Fruit fly (Drosophila melanogaster) whole organism, embryonic: ENCODE measurements around the gene Osi17.

Source experiments
- CG10147 ChIP-seq: fragments of 200-800 bp; sonication (Bioruptor generic); optimal IDR thresholded peaks from 2 replicates; lab custom pipeline; 2019; ENCODE audit warnings: missing biosample characterization, mild to moderate bottlenecking, missing genetic modification characterization, moderate library complexity
- CG11093 ChIP-seq: fragments of 200-800 bp; sonication (Bioruptor generic); IDR thresholded peaks from 3 replicates; pipeline ENCODE4 v1.3.6; 2022; ENCODE audit warnings: missing biosample characterization, missing genetic modification characterization
- CG11398 ChIP-seq: fragments of 200-800 bp; sonication (Bioruptor generic); optimal IDR thresholded peaks from 2 replicates; lab custom pipeline; 2016; ENCODE audit warnings: missing biosample characterization, missing genetic modification characterization
- CG11723 ChIP-seq: fragments of 200-800 bp; sonication (Bioruptor generic); optimal IDR thresholded peaks from 2 replicates; lab custom pipeline; 2017; ENCODE audit warnings: missing biosample characterization, mild to moderate bottlenecking, missing genetic modification characterization
- CG12236 ChIP-seq: fragments of 200-800 bp; sonication (Bioruptor generic); optimal IDR thresholded peaks from 2 replicates; lab custom pipeline; 2016; ENCODE audit warnings: missing biosample characterization, missing genetic modification characterization
- CG14710 ChIP-seq: fragments of 200-800 bp; sonication (Bioruptor generic); optimal IDR thresholded peaks from 3 replicates; lab custom pipeline; 2019; ENCODE audit warnings: missing biosample characterization, mild to moderate bottlenecking, missing genetic modification characterization, moderate library complexity
- CG15073 ChIP-seq: fragments of 200-800 bp; sonication (Bioruptor generic); optimal IDR thresholded peaks from 2 replicates; lab custom pipeline; 2016; ENCODE audit warnings: missing biosample characterization, missing genetic modification characterization
- CG15601 ChIP-seq: fragments of 200-800 bp; sonication (Bioruptor generic); optimal IDR thresholded peaks from 3 replicates; lab custom pipeline; 2019; ENCODE audit warnings: missing biosample characterization, mild to moderate bottlenecking, missing genetic modification characterization, moderate library complexity
- CG17359 ChIP-seq: fragments of 200-800 bp; sonication (Bioruptor generic); optimal IDR thresholded peaks from 3 replicates; lab custom pipeline; 2018; ENCODE audit warnings: missing biosample characterization, mild to moderate bottlenecking, missing genetic modification characterization, moderate library complexity
- CG17912 ChIP-seq: fragments of 200-800 bp; sonication (Bioruptor generic); optimal IDR thresholded peaks from 2 replicates; lab custom pipeline; 2018; ENCODE audit warnings: missing biosample characterization, mild to moderate bottlenecking, missing genetic modification characterization
- CG18476 ChIP-seq: fragments of 200-800 bp; sonication (Bioruptor generic); optimal IDR thresholded peaks from 2 replicates; lab custom pipeline; 2016; ENCODE audit warnings: missing biosample characterization, mild to moderate bottlenecking, missing genetic modification characterization
- CG31388 ChIP-seq: fragments of 200-800 bp; sonication (Bioruptor generic); optimal IDR thresholded peaks from 2 replicates; lab custom pipeline; 2016; ENCODE audit warnings: missing biosample characterization, missing genetic modification characterization
- CG34422 ChIP-seq: fragments of 200-800 bp; sonication (Bioruptor generic); IDR thresholded peaks from 3 replicates; pipeline ENCODE4 v1.3.6; 2022; ENCODE audit warnings: missing biosample characterization, missing genetic modification characterization
- CG3726 ChIP-seq: fragments of 200-800 bp; sonication (Bioruptor generic); IDR thresholded peaks from 3 replicates; pipeline ENCODE4, ENCODE4 v1.3.6; 2022; ENCODE audit warnings: missing biosample characterization, missing genetic modification characterization
- CG3847 ChIP-seq: fragments of 200-800 bp; sonication (Bioruptor generic); IDR thresholded peaks from 2 replicates; pipeline ENCODE4 v1.3.6; 2022; ENCODE audit warnings: missing biosample characterization, missing genetic modification characterization
- CG4424 ChIP-seq: fragments of 200-800 bp; sonication (Bioruptor generic); optimal IDR thresholded peaks from 3 replicates; lab custom pipeline; 2016; ENCODE audit warnings: missing biosample characterization, missing genetic modification characterization
- CG4707 ChIP-seq: fragments of 200-800 bp; sonication (Bioruptor generic); optimal IDR thresholded peaks from 2 replicates; lab custom pipeline; 2018; ENCODE audit warnings: missing biosample characterization, mild to moderate bottlenecking, missing genetic modification characterization, moderate library complexity
- CG7745 ChIP-seq: fragments of 200-800 bp; sonication (Bioruptor generic); optimal IDR thresholded peaks from 2 replicates; lab custom pipeline; 2018; ENCODE audit warnings: missing biosample characterization, mild to moderate bottlenecking, missing genetic modification characterization, moderate library complexity
- CG7987 ChIP-seq: fragments of 200-800 bp; sonication (Bioruptor generic); optimal IDR thresholded peaks from 2 replicates; lab custom pipeline; 2018; ENCODE audit warnings: missing biosample characterization, mild to moderate bottlenecking, missing genetic modification characterization, moderate library complexity
- Chrac-16 ChIP-seq: fragments of 200-800 bp; sonication (Bioruptor generic); optimal IDR thresholded peaks from 3 replicates; lab custom pipeline; 2016; ENCODE audit warnings: missing biosample characterization, missing genetic modification characterization
- Doc2 ChIP-seq: fragments of 200-800 bp; sonication (Bioruptor generic); IDR thresholded peaks from 2 replicates; pipeline ENCODE4 v1.3.6; 2022; ENCODE audit warnings: missing biosample characterization, missing genetic modification characterization
- Doc3 ChIP-seq: fragments of 200-800 bp; sonication (Bioruptor generic); IDR thresholded peaks from 3 replicates; pipeline ENCODE4 v1.3.6; 2022; ENCODE audit warnings: missing biosample characterization, missing genetic modification characterization; ENCODE audit not compliant: partially characterized antibody
- E2f1 ChIP-seq: fragments of 200-800 bp; sonication (Bioruptor generic); IDR thresholded peaks from 2 replicates; pipeline ENCODE4 v1.3.6; 2022; ENCODE audit warnings: missing biosample characterization, missing genetic modification characterization
- H15 ChIP-seq: fragments of 200-800 bp; sonication (Bioruptor generic); IDR thresholded peaks from 3 replicates; pipeline ENCODE4 v1.3.6; 2022; ENCODE audit warnings: missing biosample characterization, missing genetic modification characterization
- Hr39 ChIP-seq: fragments of >200 bp; optimal IDR thresholded peaks from 2 replicates; lab custom pipeline; 2017
- Meics ChIP-seq: fragments of 200-800 bp; sonication (Bioruptor generic); optimal IDR thresholded peaks from 2 replicates; lab custom pipeline; 2017; ENCODE audit warnings: missing biosample characterization, mild to moderate bottlenecking, missing genetic modification characterization
- Myb ChIP-seq: fragments of 200-800 bp; sonication (Bioruptor generic); optimal IDR thresholded peaks from 2 replicates; lab custom pipeline; 2016; ENCODE audit warnings: missing biosample characterization, missing genetic modification characterization
- Taf1 ChIP-seq: fragments of 200-800 bp; sonication (Bioruptor generic); IDR thresholded peaks from 2 replicates; pipeline ENCODE4 v1.3.6; 2022; ENCODE audit warnings: missing biosample characterization, missing genetic modification characterization
- al ChIP-seq: fragments of 200-800 bp; sonication (Bioruptor generic); IDR thresholded peaks from 2 replicates; pipeline ENCODE4 v1.3.6; 2022; ENCODE audit warnings: missing biosample characterization, missing genetic modification characterization
- bcd ChIP-seq: fragments of 200-800 bp; sonication (Bioruptor generic); optimal IDR thresholded peaks from 2 replicates; lab custom pipeline; 2017; ENCODE audit warnings: missing biosample characterization, mild to moderate bottlenecking, missing genetic modification characterization
- bsh ChIP-seq, 2 experiments: fragments of 200-800 bp; sonication (Bioruptor generic); optimal IDR thresholded peaks; 2 replicates each; lab custom pipeline; 2017 to 2018; ENCODE audit warnings: mild to moderate bottlenecking in 2 of 2, missing biosample characterization in 2 of 2, missing genetic modification characterization in 2 of 2, moderate library complexity in 1 of 2
- chif ChIP-seq, 2 experiments: fragments of 200-800 bp; sonication (Bioruptor generic); optimal IDR thresholded peaks; 3 replicates each; lab custom pipeline; 2016; ENCODE audit warnings: missing biosample characterization in 2 of 2, missing genetic modification characterization in 2 of 2
- disco-r ChIP-seq: fragments of 200-800 bp; sonication (Bioruptor generic); optimal IDR thresholded peaks from 2 replicates; lab custom pipeline; 2016; ENCODE audit warnings: missing biosample characterization, missing genetic modification characterization
- dm ChIP-seq: fragments of 200-800 bp; sonication (Bioruptor generic); optimal IDR thresholded peaks from 3 replicates; lab custom pipeline; 2016; ENCODE audit warnings: missing biosample characterization, missing genetic modification characterization
- dpn ChIP-seq, 2 experiments: fragments of 200-800 bp; sonication (Bioruptor generic); optimal IDR thresholded peaks; 3 replicates each; lab custom pipeline; 2016; ENCODE audit warnings: missing biosample characterization in 2 of 2, missing genetic modification characterization in 2 of 2
- ems ChIP-seq: fragments of 200-800 bp; sonication (Bioruptor generic); optimal IDR thresholded peaks from 3 replicates; lab custom pipeline; 2016; ENCODE audit warnings: missing biosample characterization, missing genetic modification characterization
- fru ChIP-seq: fragments of >200 bp; optimal IDR thresholded peaks from 2 replicates; lab custom pipeline; 2017
- gfzf ChIP-seq: fragments of 200-800 bp; sonication (Bioruptor generic); optimal IDR thresholded peaks from 2 replicates; lab custom pipeline; 2016; ENCODE audit warnings: missing biosample characterization, mild to moderate bottlenecking, missing genetic modification characterization, moderate library complexity
- gsb-n ChIP-seq: fragments of 200-800 bp; sonication (Bioruptor generic); optimal IDR thresholded peaks from 3 replicates; lab custom pipeline; 2018; ENCODE audit warnings: missing biosample characterization, mild to moderate bottlenecking, missing genetic modification characterization
- her ChIP-seq: fragments of 200-800 bp; sonication (Bioruptor generic); optimal IDR thresholded peaks from 2 replicates; lab custom pipeline; 2016; ENCODE audit warnings: missing biosample characterization, missing genetic modification characterization
- insv ChIP-seq, 2 experiments: fragments of 200-800 bp; sonication (Bioruptor generic); optimal IDR thresholded peaks; 3 replicates each; lab custom pipeline; 2016 to 2018; ENCODE audit warnings: missing biosample characterization in 2 of 2, missing genetic modification characterization in 2 of 2
- lola ChIP-seq, 3 experiments: fragments of >200 bp in 2 of 3; fragments of 200-800 bp in 1 of 3; sonication (Bioruptor generic) in 1 of 3; optimal IDR thresholded peaks; 2 replicates each; lab custom pipeline; 2017 to 2019; ENCODE audit warnings: missing biosample characterization in 3 of 3, missing genetic modification characterization in 3 of 3, mild to moderate bottlenecking in 1 of 3, moderate library complexity in 1 of 3
- mam ChIP-seq: fragments of 200-800 bp; sonication (Bioruptor generic); optimal IDR thresholded peaks from 3 replicates; lab custom pipeline; 2016; ENCODE audit warnings: missing biosample characterization, missing genetic modification characterization
- nmo ChIP-seq: fragments of 200-800 bp; sonication (Bioruptor generic); optimal IDR thresholded peaks from 2 replicates; lab custom pipeline; 2018; ENCODE audit warnings: missing biosample characterization, mild to moderate bottlenecking, missing genetic modification characterization, moderate library complexity
- oc ChIP-seq: fragments of 200-800 bp; sonication (Bioruptor generic); optimal IDR thresholded peaks from 2 replicates; lab custom pipeline; 2018; ENCODE audit warnings: missing biosample characterization, mild to moderate bottlenecking, missing genetic modification characterization, moderate library complexity
- odd ChIP-seq: fragments of 200-800 bp; sonication (Bioruptor generic); optimal IDR thresholded peaks from 2 replicates; lab custom pipeline; 2017; ENCODE audit warnings: missing biosample characterization, mild to moderate bottlenecking, missing genetic modification characterization
- otp ChIP-seq: fragments of 200-800 bp; sonication (Bioruptor generic); IDR thresholded peaks from 3 replicates; pipeline ENCODE4, ENCODE4 v1.3.6; 2022; ENCODE audit warnings: missing biosample characterization, missing genetic modification characterization
- ro ChIP-seq: fragments of 200-800 bp; sonication (Bioruptor generic); IDR thresholded peaks from 2 replicates; pipeline ENCODE4 v1.3.6; 2022; ENCODE audit warnings: missing biosample characterization, missing genetic modification characterization
- salm ChIP-seq: fragments of 200-800 bp; sonication (Bioruptor generic); optimal IDR thresholded peaks from 2 replicates; lab custom pipeline; 2018; ENCODE audit warnings: missing biosample characterization, mild to moderate bottlenecking, missing genetic modification characterization
- sc ChIP-seq, 3 experiments: fragments of >200 bp in 2 of 3; fragments of 200-800 bp in 1 of 3; sonication (Bioruptor generic) in 1 of 3; optimal IDR thresholded peaks; 2 replicates in 2 of 3; 3 replicates in 1 of 3; lab custom pipeline; 2017; ENCODE audit warnings: mild to moderate bottlenecking in 1 of 3, missing biosample characterization in 1 of 3, missing genetic modification characterization in 1 of 3, missing genetic modification reagents in 1 of 3
- so ChIP-seq: fragments of 200-800 bp; sonication (Bioruptor generic); IDR thresholded peaks from 3 replicates; pipeline ENCODE4 v1.3.6; 2022; ENCODE audit warnings: missing biosample characterization, missing genetic modification characterization

The Osi17 gene

dm6 chr3R:6368100-6368499, 56.5 kb downstream of the Osi17 start, which contains the start of gene CG42724 (continued):
- TF ChIP-seq nmo (GFP tag; lab: Kevin White, UChicago) (peak; percentile 64), CG17912 (GFP tag; lab: Kevin White, UChicago) (no peak), fru (lab: Kevin White, UChicago) (peak; percentile 60), Doc3 (GFP tag; lab: Robert Waterston, UW) (peak; percentile 17; the same call in 1 of the 3 replicates), CG3726 (GFP tag; lab: Robert Waterston, UW) (no peak), gsb-n (tag; lab: Kevin White, UChicago) (peak; percentile 6), insv (GFP tag; optimal IDR thresholded peaks at IDR 0.05; lab: Kevin White, UChicago) (no peak), sc (optimal IDR thresholded peaks at IDR 0.05; lab: Kevin White, UChicago) (no peak), sc (GFP tag; optimal IDR thresholded peaks at IDR 0.05; lab: Kevin White, UChicago) (no peak), CG4707 (GFP tag; lab: Kevin White, UChicago) (no peak), ro (no peak), Taf1 (GFP tag; lab: Robert Waterston, UW) (no peak), E2f1 (GFP tag; lab: Robert Waterston, UW) (no peak), CG34422 (GFP tag; lab: Robert Waterston, UW) (peak; percentile 44; the same call in 1 of the 3 replicates), oc (tag; lab: Kevin White, UChicago) (no peak), CG14710 (no peak), her (GFP tag; lab: Kevin White, UChicago) (peak; percentile 79), CG11398 (GFP tag; lab: Kevin White, UChicago) (peak; percentile 52), Chrac-16 (peak; percentile 71), mam (GFP tag; lab: Kevin White, UChicago) (peak; percentile 89), H15 (GFP tag; lab: Robert Waterston, UW) (peak; percentile 44; the same call in 1 of the 3 replicates), CG18476 (no peak), chif (GFP tag; optimal IDR thresholded peaks at IDR 0.05; lab: Kevin White, UChicago) (peak; percentile 32 to 65), CG11093 (GFP tag; lab: Robert Waterston, UW) (no peak; the same call in 2 of the 3 replicates), salm (tag; lab: Kevin White, UChicago) (no peak), Myb (GFP tag; lab: Kevin White, UChicago) (peak; percentile 66), CG15601 (tag; lab: Kevin White, UChicago) (no peak), odd (GFP tag; lab: Kevin White, UChicago) (no peak), bsh (GFP tag; optimal IDR thresholded peaks at IDR 0.05; lab: Kevin White, UChicago) (no peak), CG17359 (tag; lab: Kevin White, UChicago) (no peak), CG7745 (tag; lab: Kevin White, UChicago) (no peak), CG4424 (GFP tag; lab: Kevin White, UChicago) (peak; percentile 19), gfzf (GFP tag; lab: Kevin White, UChicago) (no peak), CG11723 (GFP tag; lab: Kevin White, UChicago) (no peak), CG31388 (GFP tag; lab: Kevin White, UChicago) (peak; percentile 20), CG15073 (GFP tag; lab: Kevin White, UChicago) (no peak), disco-r (GFP tag; lab: Kevin White, UChicago) (peak; percentile 56), CG10147 (GFP tag; lab: Kevin White, UChicago) (no peak), lola (GFP tag; optimal IDR thresholded peaks at IDR 0.05; lab: Kevin White, UChicago) (no peak), Meics (GFP tag; lab: Kevin White, UChicago) (peak; percentile 100), CG3847 (GFP tag; lab: Robert Waterston, UW) (peak; percentile 74; the same call in 1 of the 2 replicates), dpn (GFP tag; optimal IDR thresholded peaks at IDR 0.05; lab: Kevin White, UChicago) (peak; percentile 73 to 77), otp (peak; percentile 49; the same call in 1 of the 3 replicates), dm (GFP tag; lab: Kevin White, UChicago) (peak; percentile 69), CG7987 (no peak), Hr39 (lab: Kevin White, UChicago) (no peak), al (GFP tag; lab: Robert Waterston, UW) (peak; percentile 32; the same call in 1 of the 2 replicates), ems (GFP tag; lab: Kevin White, UChicago) (peak; percentile 79), so (GFP tag; lab: Robert Waterston, UW) (no peak), CG12236 (GFP tag; lab: Kevin White, UChicago) (peak; percentile 50), Doc2 (GFP tag; lab: Robert Waterston, UW) (no peak), bcd (GFP tag; lab: Kevin White, UChicago) (peak; percentile 9)
